Worm (Caenorhabditis elegans) whole organism, early embryonic: ENCODE results near the gene pix-1.

ENCODE experiments used
- B0310.2 ChIP-seq: sonication (generic microtip); optimal IDR thresholded peaks from 2 replicates; lab custom pipeline; 2016; ENCODE audit warnings: mild to moderate bottlenecking, missing genetic modification characterization, missing compliant biosample characterization
- F13C5.2 ChIP-seq: sonication (generic microtip); optimal IDR thresholded peaks from 2 replicates; lab custom pipeline; 2017; ENCODE audit warnings: mild to moderate bottlenecking, missing genetic modification characterization, inconsistent platforms, missing compliant biosample characterization
- aly-1 ChIP-seq: sonication (generic microtip); optimal IDR thresholded peaks from 2 replicates; lab custom pipeline; 2016; ENCODE audit warnings: missing genetic modification characterization, missing compliant biosample characterization
- ama-1 ChIP-seq: fragments of 150-350 bp; optimal IDR thresholded peaks from 2 replicates; lab custom pipeline; 2014
- ceh-13 ChIP-seq: fragments of 200-800 bp; sonication (Bioruptor generic); optimal IDR thresholded peaks from 2 replicates; lab custom pipeline; 2018; ENCODE audit warnings: mild to moderate bottlenecking, missing genetic modification characterization, missing compliant biosample characterization
- ceh-36 ChIP-seq: sonication (generic microtip); optimal IDR thresholded peaks from 2 replicates; lab custom pipeline; 2016; ENCODE audit warnings: missing genetic modification characterization, inconsistent platforms, missing compliant biosample characterization
- ets-7 ChIP-seq: sonication (generic microtip); optimal IDR thresholded peaks from 2 replicates; lab custom pipeline; 2016; ENCODE audit warnings: missing genotype, missing genetic modification characterization, missing compliant biosample characterization
- flt-1 ChIP-seq: fragments of 200-800 bp; sonication (Bioruptor generic); IDR thresholded peaks from 2 replicates; pipeline ENCODE4 v1.3.6; 2022; ENCODE audit warnings: missing genetic modification characterization, missing compliant biosample characterization
- hmbx-1 ChIP-seq: sonication (generic microtip); optimal IDR thresholded peaks from 2 replicates; lab custom pipeline; 2016; ENCODE audit warnings: mild to moderate bottlenecking, missing genetic modification characterization, missing compliant biosample characterization
- hmg-4 ChIP-seq: fragments of 200-800 bp; sonication (Bioruptor generic); optimal IDR thresholded peaks from 2 replicates; lab custom pipeline; 2018; ENCODE audit warnings: mild to moderate bottlenecking, missing genetic modification characterization, missing compliant biosample characterization
- hnd-1 ChIP-seq: sonication (generic microtip); optimal IDR thresholded peaks from 2 replicates; lab custom pipeline; 2016; ENCODE audit warnings: missing genetic modification characterization, missing compliant biosample characterization
- pes-1 ChIP-seq: fragments of 200-800 bp; sonication (Bioruptor generic); IDR thresholded peaks from 2 replicates; pipeline ENCODE4 v1.3.6; 2022; ENCODE audit warnings: missing genetic modification reagents, missing genetic modification characterization, missing compliant biosample characterization
- scrt-1 ChIP-seq: fragments of 200-800 bp; sonication (Bioruptor generic); IDR thresholded peaks from 2 replicates; pipeline ENCODE4 v1.3.6; 2022; ENCODE audit warnings: missing genetic modification characterization, missing compliant biosample characterization
- sea-1 ChIP-seq: fragments of 200-800 bp; sonication (Bioruptor generic); conservative IDR thresholded peaks from 2 replicates; pipeline ENCODE4 v1.3.6; 2022; ENCODE audit warnings: missing genetic modification characterization, missing compliant biosample characterization
- tbx-11 ChIP-seq: fragments of 200-800 bp; sonication (Bioruptor generic); IDR thresholded peaks from 2 replicates; pipeline ENCODE4 v1.3.6; 2022; ENCODE audit warnings: missing genetic modification characterization, missing compliant biosample characterization
- tbx-37 ChIP-seq: fragments of 200-800 bp; sonication (Bioruptor generic); conservative IDR thresholded peaks from 2 replicates; pipeline ENCODE4 v1.3.6; 2022; ENCODE audit warnings: missing genetic modification reagents, missing genetic modification characterization, missing compliant biosample characterization
- tra-4 ChIP-seq: sonication (generic microtip); optimal IDR thresholded peaks from 2 replicates; lab custom pipeline; 2017; ENCODE audit warnings: missing genetic modification characterization, missing compliant biosample characterization

Gene pix-1

DNA sequence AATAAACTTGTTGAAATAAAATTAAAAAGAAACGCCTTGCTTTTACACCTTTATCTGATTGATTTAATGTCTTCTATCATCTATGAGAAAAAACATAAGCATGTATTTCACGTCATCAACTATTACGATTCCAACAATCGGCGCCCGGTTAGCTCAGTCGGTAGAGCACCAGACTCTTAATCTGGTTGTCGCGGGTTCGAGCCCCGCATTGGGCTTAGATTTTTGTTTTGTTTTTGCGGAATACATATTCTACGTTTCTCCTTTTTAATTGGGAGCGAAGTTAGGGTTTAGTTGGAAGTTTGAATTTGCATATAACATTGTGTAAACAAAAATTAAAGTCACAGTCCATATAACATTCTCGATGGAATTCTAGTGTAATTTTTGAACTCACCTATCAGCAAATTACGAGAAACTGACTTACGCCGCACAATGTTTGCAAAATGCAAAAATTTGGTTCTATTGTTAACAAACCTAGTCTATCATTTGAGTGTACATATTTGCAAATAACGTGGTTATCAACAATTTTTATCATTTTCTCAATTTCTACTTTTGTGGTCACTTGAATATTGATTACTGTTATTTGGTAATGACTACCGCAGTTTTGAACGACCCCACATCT is 9.9 kb upstream of the pix-1 start, which contains the start of gene shc-3:
TSS of gene shc-3 (plus strand) at position 484 of the 619 bp plus-strand sequence.
- no peak for TF ChIP-seq B0310.2 (tag; lab: Kevin White, UChicago)
- no peak for TF ChIP-seq flt-1 (GFP tag; lab: Robert Waterston, UW)
- no peak for TF ChIP-seq ceh-36
- TF ChIP-seq aly-1 (tag; lab: Kevin White, UChicago), result no peak
- no peak for TF ChIP-seq ama-1 (lab: Kevin White, UChicago)
- no peak for TF ChIP-seq tra-4 (tag; lab: Kevin White, UChicago)
- no peak for TF ChIP-seq ets-7
- no peak for TF ChIP-seq hmg-4 (GFP tag; lab: Kevin White, UChicago)
- TF ChIP-seq tbx-37 (GFP tag; lab: Robert Waterston, UW), result no peak
- no peak for TF ChIP-seq tbx-11 (GFP tag; lab: Robert Waterston, UW)
- no peak for TF ChIP-seq hnd-1 (tag; lab: Kevin White, UChicago)
- no peak for TF ChIP-seq sea-1 (GFP tag; lab: Robert Waterston, UW)
- no peak for TF ChIP-seq ceh-13

DNA sequence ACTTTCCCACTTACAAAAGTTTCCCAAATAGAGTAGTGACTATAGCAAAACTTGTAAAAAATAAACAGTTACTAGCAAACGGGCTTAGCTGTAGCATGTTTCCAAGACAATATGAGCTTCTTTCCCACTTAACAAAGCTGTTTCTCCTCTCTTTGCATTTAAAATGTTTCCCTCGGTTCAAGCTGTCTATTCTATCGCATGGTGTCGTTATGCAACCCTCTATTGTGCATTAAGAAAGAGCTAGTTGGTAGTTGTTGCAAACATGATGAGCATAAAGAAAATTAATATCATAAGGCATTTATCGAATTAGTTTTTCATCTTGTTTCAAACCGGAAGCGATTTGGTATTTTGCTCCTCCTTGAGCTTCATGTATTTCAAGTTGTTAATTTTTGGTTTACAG is 4.3 kb upstream of the pix-1 start, which contains the start of gene poml-1:
TSS of gene poml-1 (minus strand) at position 101 of the 400 bp plus-strand sequence.
- TF ChIP-seq ets-7 (no peak), tbx-37 (GFP tag; lab: Robert Waterston, UW) (no peak), hmbx-1 (no peak), hmg-4 (GFP tag; lab: Kevin White, UChicago) (no peak), ceh-13 (no peak), aly-1 (tag; lab: Kevin White, UChicago) (no peak), ama-1 (lab: Kevin White, UChicago) (no peak), scrt-1 (GFP tag; lab: Robert Waterston, UW) (no peak), hnd-1 (tag; lab: Kevin White, UChicago) (no peak), tbx-11 (GFP tag; lab: Robert Waterston, UW) (no peak), sea-1 (GFP tag; lab: Robert Waterston, UW) (no peak), pes-1 (GFP tag; lab: Robert Waterston, UW) (no peak), F13C5.2 (tag; lab: Kevin White, UChicago) (no peak), B0310.2 (tag; lab: Kevin White, UChicago) (no peak)

- no peak for TF ChIP-seq ceh-36
- no peak for TF ChIP-seq hnd-1 (tag; lab: Kevin White, UChicago)
- no peak for TF ChIP-seq scrt-1 (GFP tag; lab: Robert Waterston, UW)
- no peak for TF ChIP-seq B0310.2 (tag; lab: Kevin White, UChicago)
- no peak for TF ChIP-seq tra-4 (tag; lab: Kevin White, UChicago)
- no peak for TF ChIP-seq ama-1 (lab: Kevin White, UChicago)
- no peak for TF ChIP-seq ets-7
- no peak for TF ChIP-seq tbx-11 (GFP tag; lab: Robert Waterston, UW)
- no peak for TF ChIP-seq hmg-4 (GFP tag; lab: Kevin White, UChicago)
- no peak for TF ChIP-seq aly-1 (tag; lab: Kevin White, UChicago)
- no peak for TF ChIP-seq pes-1 (GFP tag; lab: Robert Waterston, UW)
- no peak for TF ChIP-seq tbx-37 (GFP tag; lab: Robert Waterston, UW)
- TF ChIP-seq flt-1 (GFP tag; lab: Robert Waterston, UW), result no peak
- TF ChIP-seq ceh-13, result no peak
- TF ChIP-seq hmbx-1, result no peak
Measured at ce11 chrX:13724364-13724763, 2.7 kb upstream of the pix-1 start, which contains the start of gene K11E4.6. K11E4.6 (plus strand) TSS chrX:13724664.

DNA sequence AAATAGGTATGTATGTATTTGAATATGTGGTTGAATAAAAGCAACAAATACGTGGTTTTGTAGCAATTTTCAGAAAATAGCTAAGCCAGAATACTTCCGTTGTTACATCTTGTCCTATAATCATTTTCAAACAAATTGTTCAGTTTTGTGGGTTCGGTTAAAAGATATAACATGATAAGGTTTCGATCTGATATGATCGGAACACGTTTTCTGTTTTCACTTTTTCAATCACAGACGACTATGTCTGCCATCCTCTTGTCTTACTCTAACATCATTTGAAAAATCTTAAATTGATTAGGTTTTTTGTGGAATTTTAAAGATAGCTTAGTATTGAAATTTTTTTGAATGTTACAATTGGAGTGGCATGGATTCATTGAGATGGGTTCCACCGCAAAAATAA is 808 bp upstream of the pix-1 start:
- TF ChIP-seq aly-1 (tag; lab: Kevin White, UChicago) (no peak), hnd-1 (tag; lab: Kevin White, UChicago) (no peak), ama-1 (lab: Kevin White, UChicago) (no peak)

DNA sequence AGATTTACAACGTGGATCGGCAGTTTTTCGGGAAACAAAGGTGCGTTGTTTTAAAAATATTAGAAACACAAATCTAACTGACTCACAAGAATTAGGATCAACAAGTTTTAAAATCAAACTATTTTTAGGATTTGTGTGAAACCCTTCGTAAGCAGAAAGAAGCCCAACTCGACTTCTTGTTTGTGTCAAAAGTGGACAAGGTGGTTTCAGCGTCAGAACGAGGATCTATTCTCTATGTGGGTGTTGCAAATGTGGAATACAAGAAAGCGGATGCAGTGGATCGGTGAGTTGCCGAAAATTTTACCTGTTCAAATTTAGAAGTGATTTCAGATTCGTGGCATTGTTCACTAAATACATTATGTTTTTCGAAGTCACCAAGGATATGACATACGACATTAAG is 1.9 kb downstream of the pix-1 start:
- TF ChIP-seq ceh-36 (no peak), tbx-37 (GFP tag; lab: Robert Waterston, UW) (no peak)

- TF ChIP-seq tbx-11 (GFP tag; lab: Robert Waterston, UW) (no peak), ama-1 (lab: Kevin White, UChicago) (no peak), tra-4 (tag; lab: Kevin White, UChicago) (no peak)
Measured at ce11 chrX:13729724-13730123, 2.6 kb downstream of the pix-1 start.

DNA sequence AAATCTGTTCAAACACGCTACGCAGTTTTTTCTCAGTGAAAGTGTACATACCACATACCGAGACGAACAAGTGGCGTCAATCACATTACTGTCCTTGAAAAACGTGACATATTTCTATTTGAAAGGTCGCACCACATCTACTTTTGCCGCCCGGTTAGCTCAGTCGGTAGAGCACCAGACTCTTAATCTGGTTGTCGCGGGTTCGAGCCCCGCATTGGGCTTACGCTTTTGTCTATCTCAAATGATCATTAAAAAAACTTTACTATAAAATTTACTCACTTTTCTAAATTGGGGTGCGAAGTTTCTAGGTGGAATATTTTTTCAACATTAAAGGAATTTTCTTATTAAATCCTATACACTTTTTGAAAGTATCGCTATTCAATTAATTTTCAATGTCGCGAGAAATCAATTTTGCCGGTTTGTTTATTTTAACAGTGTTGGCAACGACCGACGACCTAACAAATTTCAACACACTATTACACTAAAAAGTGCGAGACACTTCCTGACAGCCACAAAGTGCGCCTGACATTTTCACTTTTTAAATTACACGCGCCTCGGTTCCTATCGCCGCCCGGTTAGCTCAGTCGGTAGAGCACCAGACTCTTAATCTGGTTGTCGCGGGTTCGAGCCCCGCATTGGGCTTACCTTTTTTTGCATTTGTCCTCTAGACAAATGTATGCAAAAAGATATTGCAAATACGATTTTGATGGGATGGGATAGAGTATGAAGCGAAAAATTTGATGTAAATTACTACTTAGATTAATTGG is 3.3 kb downstream of the pix-1 start:
- TF ChIP-seq hmg-4 (GFP tag; lab: Kevin White, UChicago) (no peak), hnd-1 (tag; lab: Kevin White, UChicago) (no peak), scrt-1 (GFP tag; lab: Robert Waterston, UW) (no peak), pes-1 (GFP tag; lab: Robert Waterston, UW) (peak; percentile 60), sea-1 (GFP tag; lab: Robert Waterston, UW) (0 out of 2 replicates have a peak, but pooled peaks have one; percentile 36), B0310.2 (tag; lab: Kevin White, UChicago) (peak; percentile 1), ama-1 (lab: Kevin White, UChicago) (no peak), tra-4 (tag; lab: Kevin White, UChicago) (no peak), aly-1 (tag; lab: Kevin White, UChicago) (no peak), ets-7 (no peak), ceh-36 (no peak), flt-1 (GFP tag; lab: Robert Waterston, UW) (peak; percentile 42; the same call in 1 of the 2 replicates), tbx-11 (GFP tag; lab: Robert Waterston, UW) (no peak), F13C5.2 (tag; lab: Kevin White, UChicago) (no peak), hmbx-1 (no peak), ceh-13 (no peak), tbx-37 (GFP tag; lab: Robert Waterston, UW) (peak; percentile 51; the same call in 1 of the 2 replicates)
